Worm (Caenorhabditis elegans) whole organism, dauer: ENCODE data around the gene clhm-1.

Source experiments
- unc-62 ChIP-seq: sonication (generic microtip); optimal IDR thresholded peaks from 2 replicates; lab custom pipeline; 2017; ENCODE audit warnings: missing biosample characterization, missing genetic modification reagents, missing genetic modification characterization

The clhm-1 gene

DNA sequence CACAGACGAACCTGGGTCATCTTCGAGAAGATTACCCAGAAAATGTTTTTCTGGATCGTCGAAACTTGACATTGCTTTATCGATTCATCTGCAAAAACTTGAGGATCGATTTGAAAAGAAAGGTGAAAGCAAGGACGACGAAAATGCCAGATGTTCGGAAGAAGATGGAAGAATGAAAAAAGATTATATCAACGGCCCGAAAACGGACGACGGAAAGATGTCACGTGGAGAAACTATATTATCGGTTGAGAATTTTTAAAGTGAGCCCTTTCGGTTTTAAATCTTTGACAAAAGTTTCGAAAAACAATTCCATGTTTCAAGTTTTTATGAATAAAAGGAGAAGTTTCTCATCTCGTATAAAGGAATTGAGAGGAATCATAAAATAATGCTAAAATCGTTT lies 12.6 kb downstream of the clhm-1 start, which contains the start of gene dnj-5:
dnj-5 (minus strand) TSS at position 101 of the 400 bp plus-strand sequence.
- TF ChIP-seq unc-62 (GFP tag; lab: Kevin White, UChicago): no peak

ce11 chrII:6853059-6853466 lies 17.7 kb downstream of the clhm-1 start:
- TF ChIP-seq unc-62 (GFP tag; lab: Kevin White, UChicago): no peak

DNA sequence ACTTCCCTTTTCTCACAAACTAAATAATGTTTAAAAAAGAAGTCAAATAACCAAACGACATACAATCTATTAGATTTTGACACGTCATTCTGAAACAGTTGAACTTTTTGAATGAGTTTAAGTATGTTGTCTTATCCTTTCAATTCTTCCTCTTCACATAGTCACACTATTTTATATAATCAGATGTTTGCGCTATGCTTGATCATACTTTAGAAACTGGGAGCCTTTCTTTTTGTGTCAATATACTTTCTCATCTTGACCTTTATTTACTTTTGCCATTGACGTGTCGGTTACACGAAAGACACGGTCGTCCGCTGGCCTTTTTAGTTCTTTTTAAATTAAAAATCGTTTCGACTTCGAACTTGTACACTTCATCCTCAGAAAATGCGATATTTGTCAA lies 18.9 kb downstream of the clhm-1 start, which contains the start of gene C04A2.15:
C04A2.15 (plus strand) TSS at position 299 of the 400 bp plus-strand sequence.
- no peak for TF ChIP-seq unc-62 (GFP tag; lab: Kevin White, UChicago)

ce11 chrII:6849308-6849707 lies 21.5 kb downstream of the clhm-1 start:
- TF ChIP-seq unc-62 (GFP tag; lab: Kevin White, UChicago): no peak

- no peak for TF ChIP-seq unc-62 (GFP tag; lab: Kevin White, UChicago)
Observed at ce11 chrII:6847917-6848379, 22.9 kb downstream of the clhm-1 start, which contains the start of gene tbc-6. tbc-6 (plus strand) TSS chrII:6848124.

- no peak for TF ChIP-seq unc-62 (GFP tag; lab: Kevin White, UChicago)
Observed at ce11 chrII:6846723-6847122, 24.1 kb downstream of the clhm-1 start.

DNA sequence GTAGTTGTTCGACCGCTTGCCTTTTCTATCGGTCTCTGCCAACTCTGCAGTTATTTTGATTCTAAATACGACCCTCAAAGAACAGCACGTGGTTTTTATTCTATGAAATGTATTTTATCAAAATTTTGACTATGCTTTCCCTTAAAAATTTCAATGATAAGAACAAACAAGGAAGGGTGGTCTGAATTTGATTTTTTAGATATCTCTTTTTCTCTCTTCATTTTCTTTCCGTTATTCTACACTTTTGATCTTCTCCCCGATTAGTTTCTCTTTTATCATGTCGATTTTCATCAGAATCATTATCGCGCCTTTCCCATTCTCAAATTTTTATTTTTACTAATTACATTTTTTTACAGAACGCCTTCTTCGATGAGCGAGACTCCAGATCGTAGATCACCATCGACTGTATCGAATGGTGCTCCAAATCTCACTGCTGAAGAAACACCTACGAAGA lies 25.8 kb downstream of the clhm-1 start:
- no peak for TF ChIP-seq unc-62 (GFP tag; lab: Kevin White, UChicago)

DNA sequence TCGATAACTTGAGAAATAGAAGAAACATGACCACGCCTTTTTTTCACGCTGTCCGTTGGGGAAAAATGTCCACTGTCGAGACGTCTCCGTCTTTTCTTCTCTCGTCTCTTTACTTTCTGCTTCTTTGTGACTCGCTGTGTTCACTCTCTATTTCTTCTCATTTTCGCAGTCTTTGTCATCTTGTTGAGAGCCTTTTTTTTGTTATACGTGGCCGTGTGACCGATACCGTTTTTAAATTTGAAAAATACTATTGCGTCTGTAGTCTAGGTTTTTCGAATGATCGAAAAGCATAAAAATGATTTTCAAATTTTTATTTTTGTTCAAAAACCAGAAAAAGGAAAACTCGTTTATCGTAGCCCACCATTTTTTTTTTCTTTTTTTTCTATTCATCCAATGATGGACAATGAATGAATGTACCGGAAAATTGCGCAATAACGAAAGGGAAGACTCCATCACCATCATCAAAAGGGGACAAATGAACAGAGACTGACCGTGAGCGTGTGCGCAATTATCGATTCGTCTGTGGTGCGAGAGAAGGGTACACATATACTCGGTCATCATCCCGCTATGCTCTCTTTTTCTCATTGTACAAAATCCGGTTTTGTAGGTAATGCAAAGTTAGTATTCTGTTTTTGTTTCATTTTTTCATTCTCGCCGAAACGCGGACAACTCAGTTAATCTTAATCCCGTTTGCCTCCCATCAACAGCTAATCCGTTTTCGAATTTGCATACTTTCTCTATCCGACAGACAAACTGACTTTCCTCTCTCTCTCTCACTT lies 26.4 kb downstream of the clhm-1 start:
- no peak for TF ChIP-seq unc-62 (GFP tag; lab: Kevin White, UChicago)

ce11 chrII:6843680-6844079 lies 27.1 kb downstream of the clhm-1 start:
- TF ChIP-seq unc-62 (GFP tag; lab: Kevin White, UChicago): no peak

DNA sequence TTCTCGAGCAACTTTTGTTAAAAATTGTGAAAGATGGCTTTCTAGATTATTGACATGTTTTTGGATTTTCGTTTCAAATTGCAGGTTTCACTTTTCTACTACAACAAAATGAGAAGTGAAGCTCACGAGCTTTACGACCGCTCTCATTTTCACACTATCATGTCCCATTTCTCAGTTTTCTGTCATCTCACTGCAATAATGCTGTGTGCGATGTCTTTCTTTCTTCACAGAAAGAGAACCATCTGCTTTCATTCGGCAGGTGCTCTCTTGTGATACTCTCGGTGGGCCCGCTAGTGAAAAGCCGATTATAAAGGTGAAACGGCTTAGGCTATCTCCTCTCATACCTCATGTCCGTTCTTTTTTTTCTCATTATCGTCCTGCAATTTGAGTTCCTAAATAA lies 27.6 kb downstream of the clhm-1 start:
- no peak for TF ChIP-seq unc-62 (GFP tag; lab: Kevin White, UChicago)

ce11 chrII:6842651-6843118 lies 28.1 kb downstream of the clhm-1 start:
- no peak for TF ChIP-seq unc-62 (GFP tag; lab: Kevin White, UChicago)

ce11 chrII:6842009-6842408 lies 28.8 kb downstream of the clhm-1 start:
- no peak for TF ChIP-seq unc-62 (GFP tag; lab: Kevin White, UChicago)

DNA sequence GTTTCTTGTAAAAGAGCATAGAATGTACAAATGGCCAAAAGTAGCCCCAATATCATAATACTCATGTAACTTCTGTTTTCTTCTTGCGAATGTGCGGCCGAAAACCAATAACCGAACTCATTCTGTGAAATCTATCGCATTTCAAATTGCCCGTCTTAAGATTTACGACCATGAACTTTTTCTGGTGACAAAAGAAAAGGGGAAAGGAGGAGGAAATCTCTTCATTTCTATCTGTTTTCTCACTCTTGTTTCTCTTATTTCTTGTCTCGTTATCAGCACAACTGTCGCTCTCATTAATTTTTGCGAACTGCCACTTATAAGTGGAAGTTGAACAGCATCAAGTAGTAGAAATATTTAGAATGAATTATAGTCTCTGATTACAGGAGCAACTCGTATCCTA lies 29.7 kb downstream of the clhm-1 start:
- TF ChIP-seq unc-62 (GFP tag; lab: Kevin White, UChicago): no peak

DNA sequence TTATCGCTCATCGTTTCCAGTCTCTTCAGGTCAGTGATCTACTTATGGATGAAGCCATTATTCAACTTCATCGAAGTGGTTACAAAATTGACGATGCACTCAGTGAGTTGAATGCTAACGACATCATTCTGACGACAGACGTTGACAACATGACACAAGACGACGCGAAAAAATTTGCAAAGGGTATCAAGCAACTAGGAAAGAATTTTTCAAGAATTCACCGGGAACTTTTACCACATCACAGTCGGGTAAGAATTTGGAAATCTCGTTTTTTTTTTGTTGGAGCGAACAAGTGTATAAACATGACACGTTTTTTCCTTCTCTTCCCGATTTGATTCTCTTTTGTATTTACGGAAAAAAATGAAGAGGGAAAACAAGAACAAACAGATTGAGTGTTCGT lies 30.1 kb downstream of the clhm-1 start:
- no peak for TF ChIP-seq unc-62 (GFP tag; lab: Kevin White, UChicago)

ce11 chrII:6838977-6839376 lies 31.8 kb downstream of the clhm-1 start:
- TF ChIP-seq unc-62 (GFP tag; lab: Kevin White, UChicago): no peak

ce11 chrII:6838270-6838878 lies 32.4 kb downstream of the clhm-1 start:
- TF ChIP-seq unc-62 (GFP tag; lab: Kevin White, UChicago): no peak
